Fruit fly (Drosophila melanogaster): ENCODE data around the gene CG14610.

Gene CG14610

dm6 chr3R:7186242-7187092, 42.4 kb upstream of the CG14610 start, which contains the start of the genes CG10055 and lap (continued):
- TF ChIP-seq sens-2 (GFP tag; IDR thresholded peaks at IDR 0.05) (no peak), dmrt11E (tag; optimal IDR thresholded peaks at IDR 0.05) (no peak), Pdp1 (GFP tag; optimal IDR thresholded peaks at IDR 0.05) (no peak), wor (GFP tag; IDR thresholded peaks at IDR 0.05) (no peak), CG1832 (GFP tag; optimal IDR thresholded peaks at IDR 0.05) (no peak), CG10565 (GFP tag; optimal IDR thresholded peaks at IDR 0.05) (no peak), abd-A (tag; optimal IDR thresholded peaks at IDR 0.05) (no peak), CG2889 (GFP tag; IDR thresholded peaks at IDR 0.05) (no peak), CG10321 (GFP tag; IDR thresholded peaks at IDR 0.05) (no peak), Sry-δ (GFP tag; optimal IDR thresholded peaks at IDR 0.05) (peak; percentile 66), CG12155 (GFP tag; optimal IDR thresholded peaks at IDR 0.05) (no peak), crol (GFP tag; IDR thresholded peaks at IDR 0.05) (peak; percentile 93), CG8290 (GFP tag; optimal IDR thresholded peaks at IDR 0.05) (no peak), CG8290 (tag; optimal IDR thresholded peaks at IDR 0.05) (no peak), sqz (GFP tag; optimal IDR thresholded peaks at IDR 0.05) (no peak), CG2712 (tag; optimal IDR thresholded peaks at IDR 0.05) (no peak), Lpt (GFP tag; optimal IDR thresholded peaks at IDR 0.05) (no peak), Ssrp (tag; optimal IDR thresholded peaks at IDR 0.05) (no peak), bab2 (GFP tag; optimal IDR thresholded peaks at IDR 0.05) (no peak), gfzf (GFP tag; optimal IDR thresholded peaks at IDR 0.05) (peak; percentile 93), CG17328 (GFP tag; IDR thresholded peaks at IDR 0.05) (no peak), Max (GFP tag; optimal IDR thresholded peaks at IDR 0.05) (no peak), Sin3A (optimal IDR thresholded peaks at IDR 0.05) (peak; percentile 61), CG43689 (GFP tag; IDR thresholded peaks at IDR 0.05) (no peak), CG2875 (GFP tag; optimal IDR thresholded peaks at IDR 0.05) (no peak), row (GFP tag; IDR thresholded peaks at IDR 0.05) (peak; percentile 50), Ptx1 (GFP tag; IDR thresholded peaks at IDR 0.05) (no peak), CG12659 (GFP tag; optimal IDR thresholded peaks at IDR 0.05) (peak; percentile 71), zfh1 (GFP tag; IDR thresholded peaks at IDR 0.05) (no peak), Dref (GFP tag; IDR thresholded peaks at IDR 0.05) (peak; percentile 83), D (optimal IDR thresholded peaks at IDR 0.05) (no peak), D (GFP tag; optimal IDR thresholded peaks at IDR 0.05) (no peak), Dip3 (GFP tag; optimal IDR thresholded peaks at IDR 0.05) (no peak), sens (GFP tag) (no peak), CG8388 (GFP tag; optimal IDR thresholded peaks at IDR 0.05) (no peak), Dp (GFP tag; optimal IDR thresholded peaks at IDR 0.05) (peak; percentile 0), CG5245 (GFP tag; optimal IDR thresholded peaks at IDR 0.05) (no peak), CG9817 (tag; optimal IDR thresholded peaks at IDR 0.05) (no peak), CG12942 (GFP tag; optimal IDR thresholded peaks at IDR 0.05) (no peak), exex (tag; optimal IDR thresholded peaks at IDR 0.05) (no peak), sim (GFP tag; IDR thresholded peaks at IDR 0.05) (no peak), pnt (GFP tag; optimal IDR thresholded peaks at IDR 0.05) (no peak), disco-r (GFP tag; optimal IDR thresholded peaks at IDR 0.05) (no peak), pfk (GFP tag; optimal IDR thresholded peaks at IDR 0.05) (no peak), ssp (GFP tag; IDR thresholded peaks at IDR 0.05) (no peak), CG7271 (tag; optimal IDR thresholded peaks at IDR 0.05) (no peak), hb (GFP tag; IDR thresholded peaks at IDR 0.05; ENCODE audit: partially characterized antibody) (no peak), CG8924 (tag; optimal IDR thresholded peaks at IDR 0.05) (peak; percentile 20)
